Fruit fly (Drosophila melanogaster) whole organism, prepupa: ENCODE measurements around the gene CG10510.

ENCODE experiments used
- CG11762 ChIP-seq: fragments of 200-800 bp; sonication (Bioruptor generic); optimal IDR thresholded peaks from 3 replicates; lab custom pipeline; 2016; ENCODE audit warnings: missing biosample characterization, missing genetic modification characterization; ENCODE audit not compliant: insufficient read depth
- CG15336 ChIP-seq: fragments of 200-800 bp; sonication (Bioruptor generic); IDR thresholded peaks from 2 replicates; pipeline ENCODE4 v1.3.6; 2022; ENCODE audit warnings: missing biosample characterization, missing genetic modification characterization
- CG4318 ChIP-seq: fragments of 200-800 bp; sonication (Bioruptor generic); optimal IDR thresholded peaks from 3 replicates; lab custom pipeline; 2017; ENCODE audit warnings: missing biosample characterization, mild to moderate bottlenecking, missing genetic modification characterization
- CG6792 ChIP-seq: fragments of 200-800 bp; sonication (Bioruptor generic); optimal IDR thresholded peaks from 3 replicates; lab custom pipeline; 2016; ENCODE audit warnings: missing biosample characterization, missing genetic modification characterization
- CG8319 ChIP-seq: fragments of 200-800 bp; sonication (Bioruptor generic); optimal IDR thresholded peaks from 3 replicates; lab custom pipeline; 2016; ENCODE audit warnings: missing biosample characterization, missing genetic modification characterization
- Hr39 ChIP-seq: fragments of 200-800 bp; sonication (Bioruptor generic); optimal IDR thresholded peaks from 2 replicates; lab custom pipeline; 2016; ENCODE audit warnings: missing biosample characterization, missing genetic modification characterization
- Lpt ChIP-seq: fragments of 200-800 bp; sonication (Bioruptor generic); optimal IDR thresholded peaks from 3 replicates; lab custom pipeline; 2016; ENCODE audit warnings: missing biosample characterization, missing genetic modification characterization
- achi ChIP-seq: fragments of 200-800 bp; sonication (Bioruptor generic); optimal IDR thresholded peaks from 3 replicates; lab custom pipeline; 2016; ENCODE audit warnings: missing biosample characterization, missing genetic modification characterization
- acj6 ChIP-seq: fragments of 200-800 bp; sonication (Bioruptor generic); optimal IDR thresholded peaks from 3 replicates; lab custom pipeline; 2016; ENCODE audit warnings: missing biosample characterization, missing genetic modification characterization
- pdm3 ChIP-seq: fragments of 200-800 bp; sonication (Bioruptor generic); optimal IDR thresholded peaks from 3 replicates; lab custom pipeline; 2016; ENCODE audit warnings: missing biosample characterization, missing genetic modification characterization
- salr ChIP-seq, 2 experiments: fragments of 200-800 bp; sonication (Bioruptor generic); optimal IDR thresholded peaks; 3 replicates each; lab custom pipeline; 2016 to 2018; ENCODE audit warnings: missing biosample characterization in 2 of 2, missing genetic modification characterization in 2 of 2, mild to moderate bottlenecking in 1 of 2
- topi ChIP-seq: fragments of 200-800 bp; sonication (Bioruptor generic); optimal IDR thresholded peaks from 3 replicates; lab custom pipeline; 2016; ENCODE audit warnings: missing biosample characterization, missing genetic modification characterization

DNA sequence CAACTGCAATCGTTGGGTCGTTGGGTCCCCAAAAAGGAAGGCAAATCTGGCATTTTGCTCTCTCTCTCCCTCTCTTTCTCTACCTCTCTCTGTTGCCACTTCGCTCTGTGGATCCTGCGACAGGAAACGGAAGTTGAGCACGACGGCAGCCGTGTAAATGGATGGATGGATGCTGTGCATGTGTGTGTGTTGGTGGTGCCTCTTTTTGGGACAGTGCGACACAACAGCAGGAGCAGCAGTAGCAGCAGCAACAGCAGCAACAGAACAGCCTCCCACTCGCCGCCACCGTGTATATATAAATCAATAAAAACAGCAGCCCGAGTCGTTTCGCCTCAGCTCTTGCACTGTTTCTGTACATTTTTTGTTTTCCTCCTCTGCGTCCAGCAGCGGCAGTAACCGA lies 17.9 kb downstream of the CG10510 start:
- TF ChIP-seq salr (GFP tag; optimal IDR thresholded peaks at IDR 0.05; lab: Kevin White, UChicago) = no peak
- no peak for TF ChIP-seq CG4318 (GFP tag; lab: Kevin White, UChicago)
- TF ChIP-seq topi = no peak
- no peak for TF ChIP-seq CG15336 (GFP tag; lab: Robert Waterston, UW)
- no peak for TF ChIP-seq acj6
- no peak for TF ChIP-seq CG6792 (GFP tag; lab: Kevin White, UChicago)
- TF ChIP-seq Hr39 (GFP tag; lab: Kevin White, UChicago) = no peak
- TF ChIP-seq Lpt (GFP tag; lab: Kevin White, UChicago) = no peak
- no peak for TF ChIP-seq achi (GFP tag; lab: Kevin White, UChicago)
- no peak for TF ChIP-seq pdm3 (GFP tag; lab: Kevin White, UChicago)
- TF ChIP-seq CG8319 (GFP tag; lab: Kevin White, UChicago) = no peak
- TF ChIP-seq CG11762 (GFP tag; lab: Kevin White, UChicago) = no peak
